Worm (Caenorhabditis elegans): ENCODE results near the gene metl-6.

The metl-6 gene

DNA sequence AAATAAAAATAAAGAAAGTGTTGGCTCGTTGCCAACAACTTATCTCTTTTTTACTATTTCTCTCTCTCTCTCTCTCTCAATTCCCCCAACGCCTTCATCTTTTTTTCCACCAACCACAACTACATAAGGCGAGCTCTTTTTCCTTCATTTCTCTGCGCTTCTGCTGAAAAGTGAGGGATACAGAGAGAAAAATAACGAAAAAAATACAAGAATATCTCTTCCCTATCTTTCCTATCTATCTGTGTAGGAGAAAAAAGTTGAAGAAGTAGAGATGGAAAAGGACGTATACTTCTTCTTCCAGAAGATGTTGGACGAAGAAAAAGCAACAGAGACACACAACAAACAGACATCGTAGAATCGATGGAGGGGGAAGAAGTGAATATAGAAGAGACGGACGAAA is 22.7 kb downstream of the metl-6 start:
- TF ChIP-seq ces-1 (GFP tag; optimal IDR thresholded peaks at IDR 0.05) (peak; percentile 62), nhr-28 (tag; optimal IDR thresholded peaks at IDR 0.05) (no peak)

DNA sequence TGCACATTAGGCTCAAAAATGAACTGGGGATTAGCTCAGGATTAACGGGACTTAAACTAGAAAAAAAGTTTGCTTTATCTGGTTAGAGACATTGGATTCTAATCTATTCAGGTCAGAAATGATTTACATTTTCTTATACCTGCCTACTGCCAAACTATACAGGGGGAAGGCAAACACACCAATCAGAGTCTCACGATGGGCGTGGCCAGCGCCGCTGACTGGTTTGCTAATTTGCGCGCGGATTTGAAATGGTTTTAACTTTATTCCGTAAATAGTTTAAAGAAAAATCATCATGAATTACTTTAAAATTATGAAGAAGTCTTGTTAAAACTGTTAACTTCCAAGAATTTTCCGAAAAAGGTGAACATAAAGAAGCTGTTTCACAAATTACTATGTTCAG is 23.2 kb downstream of the metl-6 start:
- TF ChIP-seq ceh-83 (GFP tag; optimal IDR thresholded peaks at IDR 0.05), result no peak
- TF ChIP-seq mls-2 (tag; optimal IDR thresholded peaks at IDR 0.05), result no peak
- no peak for TF ChIP-seq nhr-28 (tag; optimal IDR thresholded peaks at IDR 0.05)
- TF ChIP-seq ces-1 (GFP tag; optimal IDR thresholded peaks at IDR 0.05), result no peak
- no peak for TF ChIP-seq sem-2 (GFP tag; optimal IDR thresholded peaks at IDR 0.05)
- TF ChIP-seq nhr-76 (tag; optimal IDR thresholded peaks at IDR 0.05), result no peak
- no peak for TF ChIP-seq lin-13 (tag; optimal IDR thresholded peaks at IDR 0.05)
- no peak for TF ChIP-seq bed-3 (GFP tag; optimal IDR thresholded peaks at IDR 0.05)
- TF ChIP-seq flh-1 (GFP tag; optimal IDR thresholded peaks at IDR 0.05), result no peak
- TF ChIP-seq nhr-2 (tag; optimal IDR thresholded peaks at IDR 0.05), result no peak
- no peak for TF ChIP-seq elt-3 (tag; optimal IDR thresholded peaks at IDR 0.05)
- TF ChIP-seq pha-4 (tag; optimal IDR thresholded peaks at IDR 0.05), result no peak
- TF ChIP-seq unc-62 (GFP tag; optimal IDR thresholded peaks at IDR 0.05), result no peak
- TF ChIP-seq nhr-12 (tag; optimal IDR thresholded peaks at IDR 0.05), result no peak
- TF ChIP-seq sptf-1 (tag; optimal IDR thresholded peaks at IDR 0.05), result no peak

ce11 chrIII:3893992-3894391 is 27.5 kb downstream of the metl-6 start:
- TF ChIP-seq hlh-1 (tag; optimal IDR thresholded peaks at IDR 0.05) (no peak), ceh-83 (GFP tag; optimal IDR thresholded peaks at IDR 0.05) (no peak), unc-120 (tag; optimal IDR thresholded peaks at IDR 0.05; ENCODE audit: poor library complexity, severe bottlenecking) (no peak), lin-13 (tag; optimal IDR thresholded peaks at IDR 0.05) (no peak), elt-1 (tag; optimal IDR thresholded peaks at IDR 0.05; ENCODE audit: borderline replicate concordance, insufficient read depth) (no peak), sem-2 (GFP tag; optimal IDR thresholded peaks at IDR 0.05) (no peak), nhr-12 (tag; optimal IDR thresholded peaks at IDR 0.05) (no peak), nhr-28 (tag; optimal IDR thresholded peaks at IDR 0.05) (no peak), M03D4.4 (tag; optimal IDR thresholded peaks at IDR 0.05) (no peak), ceh-43 (GFP tag; optimal IDR thresholded peaks at IDR 0.05) (no peak), tbx-8 (GFP tag; optimal IDR thresholded peaks at IDR 0.05) (no peak), mep-1 (tag; optimal IDR thresholded peaks at IDR 0.05) (no peak), unc-39 (tag; optimal IDR thresholded peaks at IDR 0.05) (no peak), flh-1 (GFP tag; optimal IDR thresholded peaks at IDR 0.05) (no peak)

ce11 chrIII:3889896-3890295 is 31.6 kb downstream of the metl-6 start:
- TF ChIP-seq unc-39 (tag; optimal IDR thresholded peaks at IDR 0.05) (no peak), elt-3 (tag; optimal IDR thresholded peaks at IDR 0.05) (no peak), nhr-28 (tag; optimal IDR thresholded peaks at IDR 0.05) (no peak), mep-1 (tag; optimal IDR thresholded peaks at IDR 0.05) (no peak), elt-1 (tag; optimal IDR thresholded peaks at IDR 0.05; ENCODE audit: borderline replicate concordance, insufficient read depth) (no peak), ces-1 (GFP tag; optimal IDR thresholded peaks at IDR 0.05) (no peak)

DNA sequence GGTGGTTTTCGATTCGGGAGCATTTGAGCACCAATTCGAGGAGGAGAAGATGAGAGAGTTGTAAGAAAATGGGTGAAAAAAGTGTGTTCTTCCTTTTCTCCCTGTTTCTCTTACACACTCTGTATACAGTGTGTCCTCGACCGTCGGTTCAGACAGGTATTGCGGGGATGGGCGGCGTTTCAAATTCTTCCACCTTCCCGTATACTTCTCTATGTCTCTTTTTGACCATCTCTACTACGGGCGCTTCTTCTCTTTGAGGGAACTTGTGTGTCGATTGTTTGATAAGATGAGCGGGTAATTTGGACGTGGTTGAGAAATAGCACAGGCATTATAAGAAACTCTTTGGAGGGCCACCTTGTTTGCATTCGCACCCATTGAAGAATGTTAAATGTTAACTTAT is 33.9 kb downstream of the metl-6 start:
- no peak for TF ChIP-seq ceh-39 (tag; optimal IDR thresholded peaks at IDR 0.05)
- no peak for TF ChIP-seq nhr-28 (tag; optimal IDR thresholded peaks at IDR 0.05)
- no peak for TF ChIP-seq zip-8 (tag; optimal IDR thresholded peaks at IDR 0.05)
- TF ChIP-seq nhr-2 (tag; optimal IDR thresholded peaks at IDR 0.05), result no peak
- no peak for TF ChIP-seq tbx-8 (GFP tag; optimal IDR thresholded peaks at IDR 0.05)
- no peak for TF ChIP-seq nhr-12 (tag; optimal IDR thresholded peaks at IDR 0.05)
- no peak for TF ChIP-seq mep-1 (tag; optimal IDR thresholded peaks at IDR 0.05)
- no peak for TF ChIP-seq elt-1 (tag; optimal IDR thresholded peaks at IDR 0.05; ENCODE audit: borderline replicate concordance, insufficient read depth)
- TF ChIP-seq ceh-43 (GFP tag; optimal IDR thresholded peaks at IDR 0.05), result no peak
- TF ChIP-seq sptf-1 (tag; optimal IDR thresholded peaks at IDR 0.05), result no peak
- TF ChIP-seq flh-1 (GFP tag; optimal IDR thresholded peaks at IDR 0.05), result no peak
- TF ChIP-seq drap-1 (GFP tag; optimal IDR thresholded peaks at IDR 0.05), result no peak
- TF ChIP-seq nhr-76 (tag; optimal IDR thresholded peaks at IDR 0.05), result no peak
- no peak for TF ChIP-seq pha-4 (tag; optimal IDR thresholded peaks at IDR 0.05)
- no peak for TF ChIP-seq elt-3 (tag; optimal IDR thresholded peaks at IDR 0.05)
- TF ChIP-seq lsy-2 (tag; optimal IDR thresholded peaks at IDR 0.05), result no peak
- no peak for TF ChIP-seq lin-13 (tag; optimal IDR thresholded peaks at IDR 0.05)
- TF ChIP-seq nhr-237 (tag; optimal IDR thresholded peaks at IDR 0.05), result no peak
- TF ChIP-seq bed-3 (GFP tag; optimal IDR thresholded peaks at IDR 0.05), result no peak
- TF ChIP-seq unc-39 (tag; optimal IDR thresholded peaks at IDR 0.05), result no peak

DNA sequence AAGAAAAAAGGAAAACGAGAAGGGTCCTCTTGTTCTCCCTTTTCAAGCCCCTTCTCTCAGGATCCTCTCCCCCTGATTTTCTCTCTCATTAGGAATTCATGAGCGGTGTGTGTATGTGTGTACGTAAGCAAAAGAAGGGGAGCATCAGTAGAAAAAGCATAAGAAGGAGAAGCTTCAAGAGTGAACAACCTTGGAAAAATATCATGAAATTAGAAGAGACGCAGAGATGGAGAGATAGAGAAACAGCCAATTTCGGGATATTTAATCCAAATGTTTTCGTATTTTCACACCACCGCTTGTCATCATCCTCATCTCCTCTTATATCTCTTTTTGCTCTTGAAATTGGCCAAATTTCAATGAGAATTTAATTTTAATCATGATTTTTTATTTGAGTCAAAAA is 38.4 kb downstream of the metl-6 start:
- no peak for TF ChIP-seq snpc-4 (tag; optimal IDR thresholded peaks at IDR 0.05)
- TF ChIP-seq drap-1 (GFP tag; optimal IDR thresholded peaks at IDR 0.05), result no peak
- no peak for TF ChIP-seq ceh-43 (GFP tag; optimal IDR thresholded peaks at IDR 0.05)
- TF ChIP-seq blmp-1 (tag; optimal IDR thresholded peaks at IDR 0.05), result no peak
- TF ChIP-seq nhr-28 (tag; optimal IDR thresholded peaks at IDR 0.05), result no peak
- TF ChIP-seq pha-4 (tag; optimal IDR thresholded peaks at IDR 0.05), result no peak
- TF ChIP-seq ceh-83 (GFP tag; optimal IDR thresholded peaks at IDR 0.05), result no peak
- TF ChIP-seq lin-32 (GFP tag; optimal IDR thresholded peaks at IDR 0.05), result no peak
- no peak for TF ChIP-seq mls-2 (tag; optimal IDR thresholded peaks at IDR 0.05)
- TF ChIP-seq elt-3 (tag; optimal IDR thresholded peaks at IDR 0.05), result no peak
- no peak for TF ChIP-seq mab-5 (tag; optimal IDR thresholded peaks at IDR 0.05)
